Worm (Caenorhabditis elegans) whole organism, mixed stage, embryonic: ENCODE data around the gene perm-5.

Experiments used
- ceh-43 ChIP-seq: fragments of 200-800 bp; sonication (Bioruptor generic); optimal IDR thresholded peaks from 2 replicates; lab custom pipeline; 2018; ENCODE audit warnings: mild to moderate bottlenecking, missing genetic modification characterization, moderate library complexity, missing compliant biosample characterization
- flh-1 ChIP-seq: fragments of 200-800 bp; sonication (Bioruptor generic); optimal IDR thresholded peaks from 2 replicates; lab custom pipeline; 2018; ENCODE audit warnings: mild to moderate bottlenecking, missing genetic modification characterization, moderate library complexity, missing compliant biosample characterization
- hlh-1 ChIP-seq: fragments of 150-350 bp; optimal IDR thresholded peaks from 2 replicates; lab custom pipeline; 2014; ENCODE audit warnings: missing biosample characterization, missing genetic modification reagents, missing genetic modification characterization
- lin-13 ChIP-seq: fragments of 150-350 bp; optimal IDR thresholded peaks from 2 replicates; lab custom pipeline; 2014; ENCODE audit warnings: missing biosample characterization, missing genetic modification characterization
- mab-5 ChIP-seq: fragments of 150-350 bp; optimal IDR thresholded peaks from 2 replicates; lab custom pipeline; 2014; ENCODE audit warnings: missing biosample characterization, missing genetic modification characterization
- mls-2 ChIP-seq: sonication (generic microtip); optimal IDR thresholded peaks from 2 replicates; lab custom pipeline; 2016; ENCODE audit warnings: mild to moderate bottlenecking, missing genetic modification characterization, moderate library complexity, missing compliant biosample characterization
- pha-4 ChIP-seq: fragments of 150-350 bp; optimal IDR thresholded peaks from 2 replicates; lab custom pipeline; 2018; ENCODE audit warnings: missing biosample characterization, missing genetic modification reagents, missing genetic modification characterization
- unc-62 ChIP-seq: fragments of 150-350 bp; optimal IDR thresholded peaks from 2 replicates; lab custom pipeline; 2014; ENCODE audit warnings: missing biosample characterization, missing genetic modification reagents, missing genetic modification characterization
- ztf-11 ChIP-seq: fragments of 150-350 bp; optimal IDR thresholded peaks from 2 replicates; lab custom pipeline; 2014; ENCODE audit warnings: missing biosample characterization, missing genetic modification characterization

DNA sequence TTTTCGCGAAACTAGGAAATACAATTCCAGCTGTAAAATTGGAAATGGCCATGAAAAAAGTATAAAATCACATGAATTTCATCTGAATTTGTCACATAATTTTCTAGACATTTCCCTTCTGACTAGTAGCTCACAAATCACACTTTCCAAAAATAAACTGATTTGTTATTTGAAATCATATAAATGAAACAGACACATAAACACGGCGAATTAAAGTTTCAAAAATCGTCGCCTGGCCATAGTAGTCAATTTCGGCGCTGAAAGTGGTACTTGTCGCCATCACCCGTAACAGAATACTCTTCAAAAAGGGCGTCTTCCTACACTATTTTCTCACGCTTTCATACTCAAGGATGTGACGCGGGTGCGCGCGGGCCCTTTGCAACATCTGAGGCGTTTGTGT, 49.4 kb upstream of the perm-5 start:
- TF ChIP-seq ztf-11 (tag; lab: Kevin White, UChicago) (no peak), ceh-43 (GFP tag; lab: Kevin White, UChicago) (no peak), unc-62 (no peak), mls-2 (tag; lab: Kevin White, UChicago) (no peak), hlh-1 (no peak), pha-4 (tag; lab: Kevin White, UChicago) (no peak), mab-5 (tag; lab: Kevin White, UChicago) (no peak), lin-13 (tag; lab: Kevin White, UChicago) (no peak), flh-1 (no peak)
